Worm (Caenorhabditis elegans) whole organism, L3 larva: Measurements from ENCODE around the gene tag-234.
"Not testable (repeated sequence)": the region's sequence is repeated elsewhere in the genome, so short reads cannot be mapped to it uniquely, and the experiment has no call there.

Source experiments
- R02D3.7 ChIP-seq: fragments of 150-350 bp; optimal IDR thresholded peaks from 2 replicates; lab custom pipeline; 2014; ENCODE audit warnings: missing biosample characterization, missing genetic modification characterization
- ZK546.5 ChIP-seq: sonication (generic microtip); optimal IDR thresholded peaks from 2 replicates; lab custom pipeline; 2017; ENCODE audit warnings: missing biosample characterization, missing genetic modification characterization
- aly-2 ChIP-seq: fragments of 150-350 bp; optimal IDR thresholded peaks from 2 replicates; lab custom pipeline; 2014; ENCODE audit warnings: missing biosample characterization, missing genetic modification characterization
- ama-1 ChIP-seq: fragments of 150-350 bp; optimal IDR thresholded peaks from 2 replicates; lab custom pipeline; 2018
- ceh-16 ChIP-seq: sonication (generic microtip); optimal IDR thresholded peaks from 2 replicates; lab custom pipeline; 2017; ENCODE audit warnings: missing biosample characterization, missing genetic modification characterization
- ceh-28 ChIP-seq: fragments of 150-350 bp; optimal IDR thresholded peaks from 2 replicates; lab custom pipeline; 2014; ENCODE audit warnings: missing biosample characterization, missing genetic modification reagents, missing genetic modification characterization
- ceh-82 ChIP-seq: fragments of 150-350 bp; optimal IDR thresholded peaks from 2 replicates; lab custom pipeline; 2014; ENCODE audit warnings: missing biosample characterization, missing genetic modification characterization
- ceh-9 ChIP-seq: sonication (generic microtip); optimal IDR thresholded peaks from 2 replicates; lab custom pipeline; 2018; ENCODE audit warnings: missing biosample characterization, missing genetic modification characterization
- elt-1 ChIP-seq: fragments of 150-350 bp; optimal IDR thresholded peaks from 2 replicates; lab custom pipeline; 2014; ENCODE audit warnings: missing biosample characterization, missing genetic modification characterization
- elt-2 ChIP-seq: sonication (generic microtip); optimal IDR thresholded peaks from 2 replicates; lab custom pipeline; 2016; ENCODE audit warnings: missing genetic modification reagents, mild to moderate bottlenecking, missing genetic modification characterization, missing compliant biosample characterization
- elt-3 ChIP-seq, 3 experiments: fragments of 150-350 bp in 1 of 3; sonication (generic microtip) in 2 of 3; optimal IDR thresholded peaks; 2 replicates in 2 of 3; 4 replicates in 1 of 3; lab custom pipeline; 2014 to 2017; ENCODE audit warnings: missing biosample characterization in 3 of 3, missing genetic modification characterization in 3 of 3
- eor-1 ChIP-seq, 2 experiments: fragments of 150-350 bp; optimal IDR thresholded peaks; 2 replicates each; lab custom pipeline; 2014 to 2018; ENCODE audit warnings: missing biosample characterization in 2 of 2, missing genetic modification characterization in 2 of 2
- fkh-10 ChIP-seq: sonication (generic microtip); optimal IDR thresholded peaks from 2 replicates; lab custom pipeline; 2017; ENCODE audit warnings: missing biosample characterization, missing genetic modification reagents, missing genetic modification characterization
- fkh-2 ChIP-seq: fragments of 150-350 bp; optimal IDR thresholded peaks from 2 replicates; lab custom pipeline; 2014; ENCODE audit warnings: missing biosample characterization, missing genetic modification reagents, missing genetic modification characterization
- jun-1 ChIP-seq: fragments of 150-350 bp; optimal IDR thresholded peaks from 2 replicates; lab custom pipeline; 2014; ENCODE audit warnings: missing biosample characterization, missing genetic modification reagents, missing genetic modification characterization
- lin-39 ChIP-seq: fragments of 150-350 bp; optimal IDR thresholded peaks from 2 replicates; lab custom pipeline; 2018; ENCODE audit warnings: missing biosample characterization, missing genetic modification reagents, missing genetic modification characterization
- lsy-12 ChIP-seq: sonication (generic microtip); optimal IDR thresholded peaks from 2 replicates; lab custom pipeline; 2016; ENCODE audit warnings: mild to moderate bottlenecking, missing genetic modification characterization, missing compliant biosample characterization
- mdl-1 ChIP-seq: fragments of 150-350 bp; optimal IDR thresholded peaks from 2 replicates; lab custom pipeline; 2014; ENCODE audit warnings: missing biosample characterization, missing genetic modification characterization
- nfya-1 ChIP-seq: sonication (generic microtip); optimal IDR thresholded peaks from 2 replicates; lab custom pipeline; 2017; ENCODE audit warnings: missing genetic modification characterization, mild to moderate bottlenecking, missing compliant biosample characterization, antibody characterized with exemption, moderate library complexity; ENCODE audit not compliant: insufficient read depth
- nhr-12 ChIP-seq: fragments of 150-350 bp; optimal IDR thresholded peaks from 2 replicates; lab custom pipeline; 2014; ENCODE audit warnings: missing biosample characterization, missing genetic modification characterization
- nhr-23 ChIP-seq: fragments of 150-350 bp; optimal IDR thresholded peaks from 2 replicates; lab custom pipeline; 2014; ENCODE audit warnings: missing biosample characterization, missing genetic modification reagents, missing genetic modification characterization
- nhr-237 ChIP-seq: fragments of 150-350 bp; optimal IDR thresholded peaks from 2 replicates; lab custom pipeline; 2014; ENCODE audit warnings: missing biosample characterization, missing genetic modification characterization
- nhr-25 ChIP-seq: sonication (generic microtip); optimal IDR thresholded peaks from 2 replicates; lab custom pipeline; 2017; ENCODE audit warnings: missing biosample characterization, missing genetic modification characterization
- nhr-43 ChIP-seq: sonication (generic microtip); optimal IDR thresholded peaks from 2 replicates; lab custom pipeline; 2016; ENCODE audit warnings: mild to moderate bottlenecking, missing genetic modification characterization, missing compliant biosample characterization; ENCODE audit not compliant: poor library complexity, severe bottlenecking
- nhr-67 ChIP-seq: fragments of 150-350 bp; optimal IDR thresholded peaks from 2 replicates; lab custom pipeline; 2014; ENCODE audit warnings: missing biosample characterization, missing genetic modification characterization
- nhr-76 ChIP-seq: fragments of 150-350 bp; sonication (generic microtip); optimal IDR thresholded peaks from 5 replicates; lab custom pipeline; 2014; ENCODE audit warnings: missing biosample characterization, missing genetic modification characterization
- pha-4 ChIP-seq: fragments of 150-350 bp; optimal IDR thresholded peaks from 2 replicates; lab custom pipeline; 2014; ENCODE audit warnings: missing biosample characterization, missing genetic modification reagents, missing genetic modification characterization
- pqm-1 ChIP-seq: fragments of 150-350 bp; optimal IDR thresholded peaks from 2 replicates; lab custom pipeline; 2017; ENCODE audit warnings: missing biosample characterization, missing genetic modification characterization, inconsistent platforms
- sea-2 ChIP-seq: fragments of 150-350 bp; sonication (generic microtip); optimal IDR thresholded peaks from 4 replicates; lab custom pipeline; 2014; ENCODE audit warnings: missing biosample characterization, missing genetic modification reagents, missing genetic modification characterization
- skn-1 ChIP-seq: fragments of 150-350 bp; optimal IDR thresholded peaks from 2 replicates; lab custom pipeline; 2014; ENCODE audit warnings: missing biosample characterization, missing genetic modification characterization
- unc-62 ChIP-seq: fragments of 150-350 bp; sonication (generic microtip); optimal IDR thresholded peaks from 4 replicates; lab custom pipeline; 2014; ENCODE audit warnings: missing biosample characterization, missing genetic modification reagents, missing genetic modification characterization
- ztf-4 ChIP-seq: fragments of 150-350 bp; optimal IDR thresholded peaks from 2 replicates; lab custom pipeline; 2014; ENCODE audit warnings: missing biosample characterization, missing genetic modification characterization

tag-234 gene

ce11 chrII:5874130-5874529, 10.1 kb downstream of the tag-234 start:
- TF ChIP-seq ZK546.5 (tag; lab: Kevin White, UChicago) (no peak), fkh-2 (tag; lab: Kevin White, UChicago) (no peak), pha-4 (tag; lab: Kevin White, UChicago) (peak; percentile 88), elt-1 (tag; lab: Kevin White, UChicago) (no peak), nhr-23 (peak; percentile 34), nhr-67 (tag; lab: Kevin White, UChicago) (no peak), nhr-12 (tag; lab: Kevin White, UChicago) (no peak), unc-62 (GFP tag; lab: Kevin White, UChicago) (no peak), jun-1 (no peak)

- TF ChIP-seq R02D3.7 (tag; lab: Kevin White, UChicago): no peak
- no peak for TF ChIP-seq elt-2
- TF ChIP-seq, all 47 proteins: peak for 0
Measured at ce11 chrII:5876053-5876452, 12.1 kb downstream of the tag-234 start, which contains the start of gene F55C12.6. Gene F55C12.6, minus strand, starts transcription at chrII:5876153.

- not testable (repeated sequence) for TF ChIP-seq ceh-16 (tag; lab: Kevin White, UChicago); unc-62 (GFP tag; lab: Kevin White, UChicago); nhr-43
Measured at ce11 chrII:5876511-5876910, 12.5 kb downstream of the tag-234 start, which contains the start of gene F55C12.2. Gene F55C12.2, plus strand, starts transcription at chrII:5876811.

ce11 chrII:5880677-5881076, 16.7 kb downstream of the tag-234 start:
- TF ChIP-seq eor-1 (tag; optimal IDR thresholded peaks at IDR 0.05; lab: Kevin White, UChicago) (no peak), R02D3.7 (tag; lab: Kevin White, UChicago) (no peak), pqm-1 (no peak), ama-1 (lab: Kevin White, UChicago) (no peak), nhr-23 (peak; percentile 19), nhr-25 (tag; lab: Kevin White, UChicago) (peak; percentile 90)

- TF ChIP-seq jun-1 (no peak), fkh-10 (no peak), ceh-9 (tag; lab: Kevin White, UChicago) (no peak), nhr-43 (no peak), sea-2 (GFP tag; lab: Kevin White, UChicago) (no peak), nhr-76 (no peak), aly-2 (tag; lab: Kevin White, UChicago) (no peak), lin-39 (tag; lab: Kevin White, UChicago) (no peak), skn-1 (tag; lab: Kevin White, UChicago) (no peak), ceh-82 (tag; lab: Kevin White, UChicago) (no peak), lsy-12 (no peak), nhr-237 (tag; lab: Kevin White, UChicago) (no peak), elt-2 (no peak), pqm-1 (no peak), ztf-4 (tag; lab: Kevin White, UChicago) (no peak)
Measured at ce11 chrII:5884252-5884651, 20.3 kb downstream of the tag-234 start, which contains the start of gene rfip-1. Gene rfip-1, plus strand, starts transcription at chrII:5884552.

- TF ChIP-seq nhr-43 (peak; percentile 77), elt-3 (tag; optimal IDR thresholded peaks at IDR 0.05; lab: Kevin White, UChicago) (peak in 1 of 3 experiments; percentile 53), sea-2 (GFP tag; lab: Kevin White, UChicago) (no peak), nhr-12 (tag; lab: Kevin White, UChicago) (no peak), nhr-237 (tag; lab: Kevin White, UChicago) (no peak), lsy-12 (no peak), mdl-1 (tag; lab: Kevin White, UChicago) (no peak), nhr-23 (peak; percentile 72), pha-4 (tag; lab: Kevin White, UChicago) (peak; percentile 17), ceh-28 (tag; lab: Kevin White, UChicago) (peak; percentile 60), nfya-1 (peak; percentile 56), elt-2 (peak; percentile 67), nhr-25 (tag; lab: Kevin White, UChicago) (peak; percentile 96)
Measured at ce11 chrII:5885966-5886621, 22.1 kb downstream of the tag-234 start.
